Worm (Caenorhabditis elegans) whole organism, late embryonic: ENCODE results near the gene lbp-9.

Source experiments
- Y22D7AL.16 ChIP-seq: sonication (generic microtip); optimal IDR thresholded peaks from 2 replicates; lab custom pipeline; 2016; ENCODE audit warnings: missing genetic modification characterization, missing compliant biosample characterization
- ceh-2 ChIP-seq: sonication (generic microtip); optimal IDR thresholded peaks from 2 replicates; lab custom pipeline; 2016; ENCODE audit warnings: missing genotype, missing genetic modification characterization, missing compliant biosample characterization
- ceh-22 ChIP-seq: sonication (generic microtip); optimal IDR thresholded peaks from 2 replicates; lab custom pipeline; 2017; ENCODE audit warnings: missing biosample characterization, missing genetic modification characterization
- ceh-30 ChIP-seq: fragments of 150-350 bp; optimal IDR thresholded peaks from 2 replicates; lab custom pipeline; 2014; ENCODE audit warnings: missing biosample characterization, missing genetic modification characterization
- hlh-15 ChIP-seq: sonication (generic microtip); optimal IDR thresholded peaks from 2 replicates; lab custom pipeline; 2016; ENCODE audit warnings: missing genetic modification characterization, missing compliant biosample characterization
- pag-3 ChIP-seq: sonication (generic microtip); optimal IDR thresholded peaks from 2 replicates; lab custom pipeline; 2016; ENCODE audit warnings: missing compliant biosample characterization, missing genetic modification characterization, borderline replicate concordance
- tbx-2 ChIP-seq: sonication (generic microtip); optimal IDR thresholded peaks from 2 replicates; lab custom pipeline; 2016; ENCODE audit warnings: missing genetic modification characterization, missing compliant biosample characterization
- tbx-7 ChIP-seq: sonication (generic microtip); optimal IDR thresholded peaks from 2 replicates; lab custom pipeline; 2016; ENCODE audit warnings: missing genotype, missing genetic modification characterization, missing compliant biosample characterization
- ztf-16 ChIP-seq: sonication (generic microtip); optimal IDR thresholded peaks from 2 replicates; lab custom pipeline; 2017; ENCODE audit warnings: missing genetic modification characterization, missing compliant biosample characterization

DNA sequence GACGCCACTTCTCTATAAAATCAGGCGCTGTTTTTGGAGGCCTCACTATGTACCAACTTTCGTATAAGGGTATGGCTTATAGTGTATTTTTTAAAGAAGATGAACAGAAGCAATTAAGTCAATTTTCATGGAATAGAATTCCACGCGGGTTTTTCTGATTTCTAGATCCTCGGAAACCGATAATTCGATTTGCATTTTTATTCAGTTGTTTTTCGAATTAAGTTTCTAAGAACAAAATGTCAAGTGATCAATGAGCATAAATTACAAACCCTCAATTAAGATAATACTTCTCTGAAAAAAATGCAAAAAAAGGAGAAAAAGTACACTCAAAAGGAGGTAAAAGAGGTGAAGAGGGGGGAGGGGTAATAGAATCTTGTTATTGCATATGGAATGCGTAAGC, 47.0 kb upstream of the lbp-9 start:
- TF ChIP-seq ceh-2 (tag; lab: Kevin White, UChicago) (no peak), tbx-2 (tag; lab: Kevin White, UChicago) (no peak), pag-3 (tag; lab: Kevin White, UChicago) (no peak), tbx-7 (tag; lab: Kevin White, UChicago) (no peak), ceh-22 (tag; lab: Kevin White, UChicago) (no peak), hlh-15 (tag; lab: Kevin White, UChicago) (no peak), ztf-16 (tag; lab: Kevin White, UChicago) (no peak), ceh-30 (tag; lab: Kevin White, UChicago) (no peak), Y22D7AL.16 (tag; lab: Kevin White, UChicago) (no peak)
